Worm (Caenorhabditis elegans) whole organism, mixed stage, embryonic: ENCODE results near the gene C53A3.3.

Source experiments
- ces-1 ChIP-seq: fragments of 150-350 bp; optimal IDR thresholded peaks from 2 replicates; lab custom pipeline; 2014; ENCODE audit warnings: missing biosample characterization, missing genetic modification reagents, missing genetic modification characterization
- elt-1 ChIP-seq: sonication (generic microtip); optimal IDR thresholded peaks from 2 replicates; lab custom pipeline; 2017; ENCODE audit warnings: missing genetic modification characterization, mild to moderate bottlenecking, missing compliant biosample characterization, antibody characterized with exemption, moderate library complexity, borderline replicate concordance; ENCODE audit not compliant: insufficient read depth
- flh-1 ChIP-seq: fragments of 200-800 bp; sonication (Bioruptor generic); optimal IDR thresholded peaks from 2 replicates; lab custom pipeline; 2018; ENCODE audit warnings: mild to moderate bottlenecking, missing genetic modification characterization, moderate library complexity, missing compliant biosample characterization
- mep-1 ChIP-seq: fragments of 150-350 bp; optimal IDR thresholded peaks from 2 replicates; lab custom pipeline; 2017; ENCODE audit warnings: missing biosample characterization, missing genetic modification reagents, missing genetic modification characterization, inconsistent platforms
- nhr-237 ChIP-seq: fragments of 150-350 bp; optimal IDR thresholded peaks from 2 replicates; lab custom pipeline; 2014; ENCODE audit warnings: missing biosample characterization, missing genetic modification characterization
- nhr-76 ChIP-seq: sonication (generic microtip); optimal IDR thresholded peaks from 2 replicates; lab custom pipeline; 2017; ENCODE audit warnings: missing biosample characterization, missing genetic modification characterization
- pha-4 ChIP-seq: fragments of 150-350 bp; optimal IDR thresholded peaks from 2 replicates; lab custom pipeline; 2018; ENCODE audit warnings: missing biosample characterization, missing genetic modification reagents, missing genetic modification characterization
- snpc-4 ChIP-seq: fragments of 150-350 bp; optimal IDR thresholded peaks from 2 replicates; lab custom pipeline; 2014; ENCODE audit warnings: missing biosample characterization, missing genetic modification characterization
- sptf-1 ChIP-seq: sonication (generic microtip); optimal IDR thresholded peaks from 2 replicates; lab custom pipeline; 2017; ENCODE audit warnings: mild to moderate bottlenecking, missing genetic modification characterization, moderate library complexity, missing compliant biosample characterization
- unc-62 ChIP-seq: fragments of 150-350 bp; optimal IDR thresholded peaks from 2 replicates; lab custom pipeline; 2014; ENCODE audit warnings: missing biosample characterization, missing genetic modification reagents, missing genetic modification characterization
- ztf-11 ChIP-seq: fragments of 150-350 bp; optimal IDR thresholded peaks from 2 replicates; lab custom pipeline; 2014; ENCODE audit warnings: missing biosample characterization, missing genetic modification characterization

ce11 chrV:5717237-5717935, 38.9 kb upstream of the C53A3.3 start, which contains the start of gene rga-3:
- TF ChIP-seq snpc-4 (tag; lab: Kevin White, UChicago) (no peak), ces-1 (GFP tag; lab: Kevin White, UChicago) (no peak), pha-4 (tag; lab: Kevin White, UChicago) (no peak), sptf-1 (tag; lab: Kevin White, UChicago) (no peak), mep-1 (tag; lab: Kevin White, UChicago) (no peak), flh-1 (GFP tag; lab: Kevin White, UChicago) (no peak), unc-62 (no peak), nhr-76 (tag; lab: Kevin White, UChicago) (no peak), nhr-237 (tag; lab: Kevin White, UChicago) (no peak), ztf-11 (tag; lab: Kevin White, UChicago) (no peak), elt-1 (tag; lab: Kevin White, UChicago) (no peak)
